Fruit fly (Drosophila melanogaster): ENCODE results near the gene CCT6.
A peak's percentile ranks its signal among the peaks of the same experiment; 100 is the strongest.

Gene CCT6

DNA sequence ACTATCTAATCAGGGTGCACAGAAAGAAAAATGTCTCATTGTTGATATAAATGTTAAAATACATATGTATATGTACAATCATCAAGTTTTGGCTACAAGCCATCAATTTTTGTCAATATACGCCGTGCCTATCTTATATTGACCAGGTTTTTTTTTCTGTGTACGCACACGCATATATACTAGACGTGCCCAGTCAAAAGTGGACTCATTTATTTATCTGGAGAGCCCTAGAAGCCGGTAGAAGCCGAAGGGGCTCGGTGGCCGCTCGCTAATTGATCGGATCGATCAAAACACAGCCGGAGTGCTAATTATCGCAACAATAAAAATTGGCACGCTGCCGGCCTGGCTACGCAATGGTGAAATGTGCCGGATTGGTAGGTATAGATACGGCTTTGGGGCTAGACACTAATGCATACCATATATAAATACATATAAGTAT, 6.1 kb upstream of the CCT6 start (continued):
- TF ChIP-seq ftz-f1 (GFP tag; optimal IDR thresholded peaks at IDR 0.05) (no peak), CG9876 (GFP tag; optimal IDR thresholded peaks at IDR 0.05) (no peak), trh (GFP tag; optimal IDR thresholded peaks at IDR 0.05) (peak; percentile 23), sug (tag; optimal IDR thresholded peaks at IDR 0.05) (peak; percentile 54), CG2129 (GFP tag; IDR thresholded peaks at IDR 0.05; ENCODE audit: partially characterized antibody) (no peak), MTF-1 (GFP tag; optimal IDR thresholded peaks at IDR 0.05; ENCODE audit: borderline replicate concordance) (peak; percentile 7), CG6272 (GFP tag; IDR thresholded peaks at IDR 0.05) (peak; percentile 9; the same call in 1 of the 2 replicates), CG3407 (GFP tag; optimal IDR thresholded peaks at IDR 0.05) (no peak), dm (GFP tag; optimal IDR thresholded peaks at IDR 0.05) (no peak), CG2889 (GFP tag; IDR thresholded peaks at IDR 0.05) (peak; percentile 59; the same call in 1 of the 3 replicates), Hr39 (optimal IDR thresholded peaks at IDR 0.05) (no peak), CG32772 (GFP tag; IDR thresholded peaks at IDR 0.05) (peak; percentile 69), cg (GFP tag; optimal IDR thresholded peaks at IDR 0.05) (no peak), fd64A (GFP tag; optimal IDR thresholded peaks at IDR 0.05) (no peak), da (GFP tag; optimal IDR thresholded peaks at IDR 0.05) (no peak), ap (GFP tag; IDR thresholded peaks at IDR 0.05) (peak; percentile 34; the same call in 1 of the 2 replicates), CG13894 (tag; optimal IDR thresholded peaks at IDR 0.05) (peak; percentile 79), bab2 (GFP tag; optimal IDR thresholded peaks at IDR 0.05) (peak; percentile 56), unpg (GFP tag; optimal IDR thresholded peaks at IDR 0.05) (peak; percentile 77), pnt (GFP tag; optimal IDR thresholded peaks at IDR 0.05) (no peak), Hr51 (GFP tag; optimal IDR thresholded peaks at IDR 0.05) (peak; percentile 46 to 72), CG30020 (tag; optimal IDR thresholded peaks at IDR 0.05) (no peak), CG1603 (tag; optimal IDR thresholded peaks at IDR 0.05) (peak; percentile 56), lmd (GFP tag; IDR thresholded peaks at IDR 0.05) (peak; percentile 71; the same call in 1 of the 2 replicates), Oli (tag; optimal IDR thresholded peaks at IDR 0.05) (peak; percentile 75), dan (GFP tag; IDR thresholded peaks at IDR 0.05) (no peak), usp (GFP tag; optimal IDR thresholded peaks at IDR 0.05) (no peak), pfk (GFP tag; optimal IDR thresholded peaks at IDR 0.05) (no peak), sob (GFP tag; IDR thresholded peaks at IDR 0.05) (peak; percentile 87), ara (GFP tag; IDR thresholded peaks at IDR 0.05) (peak; percentile 53; the same call in 1 of the 2 replicates), gcm2 (GFP tag; optimal IDR thresholded peaks at IDR 0.05) (peak; percentile 45), hbn (GFP tag; IDR thresholded peaks at IDR 0.05; ENCODE audit: partially characterized antibody) (no peak), esg (GFP tag; conservative IDR thresholded peaks at IDR 0.05) (peak; percentile 50), Dll (GFP tag; IDR thresholded peaks at IDR 0.05; ENCODE audit: partially characterized antibody) (no peak), CG8944 (GFP tag; optimal IDR thresholded peaks at IDR 0.05) (peak; percentile 75), chinmo (GFP tag; IDR thresholded peaks at IDR 0.05; ENCODE audit: partially characterized antibody) (no peak), knrl (GFP tag; IDR thresholded peaks at IDR 0.05; ENCODE audit: partially characterized antibody) (no peak), CG32767 (GFP tag; IDR thresholded peaks at IDR 0.05) (no peak), gcm (GFP tag; optimal IDR thresholded peaks at IDR 0.05) (peak; percentile 45), Dad (GFP tag; optimal IDR thresholded peaks at IDR 0.05) (peak; percentile 31), CG1529 (GFP tag; optimal IDR thresholded peaks at IDR 0.05) (peak; percentile 30), CG10654 (GFP tag; optimal IDR thresholded peaks at IDR 0.05) (peak; percentile 31), CG31388 (GFP tag; optimal IDR thresholded peaks at IDR 0.05) (no peak), CG8089 (GFP tag; optimal IDR thresholded peaks at IDR 0.05) (no peak), CG8388 (GFP tag; optimal IDR thresholded peaks at IDR 0.05) (peak; percentile 50), CG11504 (tag; optimal IDR thresholded peaks at IDR 0.05) (peak; percentile 74), CG16813 (GFP tag; IDR thresholded peaks at IDR 0.05; ENCODE audit: partially characterized antibody) (no peak), fru (optimal IDR thresholded peaks at IDR 0.05) (no peak), CoRest (tag; optimal IDR thresholded peaks at IDR 0.05) (peak; percentile 71), Nf-YB (GFP tag; optimal IDR thresholded peaks at IDR 0.05) (peak; percentile 44), CG10543 (GFP tag; optimal IDR thresholded peaks at IDR 0.05) (peak; percentile 80)

Measured in whole organism, embryonic.